Fruit fly (Drosophila melanogaster) whole organism, embryonic: ENCODE data around the gene Cdc16.

Experiments
- CG10267 ChIP-seq: fragments of 200-800 bp; sonication (Bioruptor generic); optimal IDR thresholded peaks from 2 replicates; lab custom pipeline; 2018; ENCODE audit warnings: missing biosample characterization, mild to moderate bottlenecking, missing genetic modification characterization, moderate library complexity
- CG10565 ChIP-seq: fragments of 200-800 bp; sonication (Bioruptor generic); optimal IDR thresholded peaks from 3 replicates; lab custom pipeline; 2016; ENCODE audit warnings: missing biosample characterization, mild to moderate bottlenecking, missing genetic modification characterization
- CG11093 ChIP-seq: fragments of 200-800 bp; sonication (Bioruptor generic); IDR thresholded peaks from 3 replicates; pipeline ENCODE4 v1.3.6; 2022; ENCODE audit warnings: missing biosample characterization, missing genetic modification characterization
- CG12659 ChIP-seq: fragments of 200-800 bp; sonication (Bioruptor generic); optimal IDR thresholded peaks from 3 replicates; lab custom pipeline; 2017; ENCODE audit warnings: mild to moderate bottlenecking, missing biosample characterization, missing genetic modification reagents, missing genetic modification characterization
- CG12769 ChIP-seq: fragments of 200-800 bp; sonication (Bioruptor generic); optimal IDR thresholded peaks from 2 replicates; lab custom pipeline; 2019; ENCODE audit warnings: missing biosample characterization, mild to moderate bottlenecking, missing genetic modification characterization, moderate library complexity
- CG14860 ChIP-seq: fragments of 200-800 bp; sonication (Bioruptor generic); IDR thresholded peaks from 3 replicates; pipeline ENCODE4 v1.3.6; 2022; ENCODE audit warnings: missing biosample characterization, missing genetic modification characterization; ENCODE audit not compliant: partially characterized antibody
- CG15269 ChIP-seq: fragments of 200-800 bp; sonication (Bioruptor generic); optimal IDR thresholded peaks from 2 replicates; lab custom pipeline; 2018; ENCODE audit warnings: missing biosample characterization, mild to moderate bottlenecking, missing genetic modification characterization, moderate library complexity
- CG15514 ChIP-seq: fragments of 200-800 bp; sonication (Bioruptor generic); optimal IDR thresholded peaks from 3 replicates; lab custom pipeline; 2017; ENCODE audit warnings: missing biosample characterization, missing genetic modification characterization, mild to moderate bottlenecking, moderate library complexity, missing genetic modification reagents
- CG18599 ChIP-seq: fragments of 200-800 bp; sonication (Bioruptor generic); optimal IDR thresholded peaks from 3 replicates; lab custom pipeline; 2017; ENCODE audit warnings: missing biosample characterization, missing genetic modification characterization, mild to moderate bottlenecking, moderate library complexity, missing genetic modification reagents
- CG18764 ChIP-seq: fragments of 200-800 bp; sonication (Bioruptor generic); optimal IDR thresholded peaks from 3 replicates; lab custom pipeline; 2016; ENCODE audit warnings: missing biosample characterization, missing genetic modification characterization
- CG2678 ChIP-seq: fragments of 200-800 bp; sonication (Bioruptor generic); optimal IDR thresholded peaks from 3 replicates; lab custom pipeline; 2019; ENCODE audit warnings: missing biosample characterization, mild to moderate bottlenecking, missing genetic modification characterization, moderate library complexity
- CG31441 ChIP-seq: fragments of 200-800 bp; sonication (Bioruptor generic); IDR thresholded peaks from 2 replicates; pipeline ENCODE4 v1.3.6; 2022; ENCODE audit warnings: missing biosample characterization, missing genetic modification characterization
- CG3407 ChIP-seq: fragments of 200-800 bp; sonication (Bioruptor generic); optimal IDR thresholded peaks from 2 replicates; lab custom pipeline; 2018; ENCODE audit warnings: missing biosample characterization, mild to moderate bottlenecking, missing genetic modification characterization
- CG3838 ChIP-seq: fragments of 200-800 bp; sonication (Bioruptor generic); optimal IDR thresholded peaks from 3 replicates; lab custom pipeline; 2016; ENCODE audit warnings: missing biosample characterization, missing genetic modification characterization
- CG3995 ChIP-seq: fragments of 200-800 bp; sonication (Bioruptor generic); optimal IDR thresholded peaks from 3 replicates; lab custom pipeline; 2016; ENCODE audit warnings: missing biosample characterization, missing genetic modification characterization
- CG4328 ChIP-seq: fragments of 200-800 bp; sonication (Bioruptor generic); optimal IDR thresholded peaks from 3 replicates; lab custom pipeline; 2017; ENCODE audit warnings: missing biosample characterization, missing genetic modification reagents, missing genetic modification characterization
- CG4404 ChIP-seq: fragments of 200-800 bp; sonication (Bioruptor generic); IDR thresholded peaks from 2 replicates; pipeline ENCODE4 v1.3.6; 2022; ENCODE audit warnings: missing biosample characterization, missing genetic modification characterization
- CG4707 ChIP-seq: fragments of 200-800 bp; sonication (Bioruptor generic); optimal IDR thresholded peaks from 2 replicates; lab custom pipeline; 2018; ENCODE audit warnings: missing biosample characterization, mild to moderate bottlenecking, missing genetic modification characterization, moderate library complexity
- CG6272 ChIP-seq: fragments of 200-800 bp; sonication (Bioruptor generic); IDR thresholded peaks from 2 replicates; pipeline ENCODE4 v1.3.6; 2022; ENCODE audit warnings: missing biosample characterization, missing genetic modification characterization
- CG8290 ChIP-seq, 3 experiments: fragments of 200-800 bp; sonication (Bioruptor generic); optimal IDR thresholded peaks; 2 replicates each; lab custom pipeline; 2016 to 2019; ENCODE audit warnings: missing biosample characterization in 3 of 3, missing genetic modification characterization in 3 of 3, mild to moderate bottlenecking in 2 of 3, moderate library complexity in 1 of 3
- CHES-1-like ChIP-seq: fragments of 200-800 bp; sonication (Bioruptor generic); optimal IDR thresholded peaks from 2 replicates; lab custom pipeline; 2016; ENCODE audit warnings: missing biosample characterization, missing genetic modification characterization
- HmgZ ChIP-seq: fragments of 200-800 bp; sonication (Bioruptor generic); optimal IDR thresholded peaks from 2 replicates; lab custom pipeline; 2018; ENCODE audit warnings: missing biosample characterization, mild to moderate bottlenecking, missing genetic modification characterization
- Hmr ChIP-seq: fragments of 200-800 bp; sonication (Bioruptor generic); optimal IDR thresholded peaks from 3 replicates; lab custom pipeline; 2017; ENCODE audit warnings: mild to moderate bottlenecking, missing biosample characterization, missing genetic modification reagents, missing genetic modification characterization
- Hsf ChIP-seq: fragments of 200-800 bp; sonication (Bioruptor generic); optimal IDR thresholded peaks from 3 replicates; lab custom pipeline; 2016; ENCODE audit warnings: missing biosample characterization, missing genetic modification characterization
- Jarid2 ChIP-seq: fragments of 200-800 bp; sonication (Bioruptor generic); optimal IDR thresholded peaks from 3 replicates; lab custom pipeline; 2017; ENCODE audit warnings: mild to moderate bottlenecking, missing biosample characterization, missing genetic modification reagents, missing genetic modification characterization
- Sin3A ChIP-seq: fragments of >200 bp; optimal IDR thresholded peaks from 2 replicates; lab custom pipeline; 2018
- Sry-δ ChIP-seq: fragments of 200-800 bp; sonication (Bioruptor generic); optimal IDR thresholded peaks from 2 replicates; lab custom pipeline; 2016; ENCODE audit warnings: missing biosample characterization, missing genetic modification characterization
- ci ChIP-seq: fragments of 200-800 bp; sonication (Bioruptor generic); IDR thresholded peaks from 3 replicates; pipeline ENCODE4 v1.3.6; 2022; ENCODE audit warnings: missing biosample characterization, missing genetic modification characterization
- exex ChIP-seq: fragments of 200-800 bp; sonication (Bioruptor generic); optimal IDR thresholded peaks from 4 replicates; lab custom pipeline; 2018; ENCODE audit warnings: missing biosample characterization, mild to moderate bottlenecking, missing genetic modification characterization, moderate library complexity
- fd102C ChIP-seq: fragments of 200-800 bp; sonication (Bioruptor generic); optimal IDR thresholded peaks from 2 replicates; lab custom pipeline; 2018; ENCODE audit warnings: missing biosample characterization, mild to moderate bottlenecking, missing genetic modification characterization, moderate library complexity
- grau ChIP-seq: fragments of 200-800 bp; optimal IDR thresholded peaks from 3 replicates; lab custom pipeline; 2019; ENCODE audit warnings: missing biosample characterization, mild to moderate bottlenecking, missing genetic modification characterization, moderate library complexity
- hb ChIP-seq: fragments of 200-800 bp; sonication (Bioruptor generic); IDR thresholded peaks from 3 replicates; pipeline ENCODE4 v1.3.6; 2022; ENCODE audit warnings: missing biosample characterization, missing genetic modification characterization; ENCODE audit not compliant: partially characterized antibody
- klu ChIP-seq: fragments of 200-800 bp; sonication (Bioruptor generic); IDR thresholded peaks from 2 replicates; pipeline ENCODE4 v1.3.6; 2022; ENCODE audit warnings: missing biosample characterization, missing genetic modification characterization
- maf-S ChIP-seq: fragments of 200-800 bp; sonication (Bioruptor generic); optimal IDR thresholded peaks from 2 replicates; lab custom pipeline; 2016; ENCODE audit warnings: missing biosample characterization, missing genetic modification characterization
- mld ChIP-seq: fragments of 200-800 bp; sonication (Bioruptor generic); IDR thresholded peaks from 3 replicates; pipeline ENCODE4 v1.3.6; 2022; ENCODE audit warnings: missing biosample characterization, missing genetic modification characterization; ENCODE audit not compliant: partially characterized antibody
- nau ChIP-seq: fragments of 200-800 bp; sonication (Bioruptor generic); optimal IDR thresholded peaks from 3 replicates; lab custom pipeline; 2017; ENCODE audit warnings: missing biosample characterization, mild to moderate bottlenecking, missing genetic modification characterization, missing genetic modification reagents
- oc ChIP-seq: fragments of 200-800 bp; sonication (Bioruptor generic); optimal IDR thresholded peaks from 2 replicates; lab custom pipeline; 2018; ENCODE audit warnings: missing biosample characterization, mild to moderate bottlenecking, missing genetic modification characterization, moderate library complexity
- p53 ChIP-seq: fragments of 200-800 bp; sonication (Bioruptor generic); optimal IDR thresholded peaks from 2 replicates; lab custom pipeline; 2016; ENCODE audit warnings: missing biosample characterization, missing genetic modification characterization
- pb ChIP-seq: fragments of 200-800 bp; sonication (Bioruptor generic); optimal IDR thresholded peaks from 3 replicates; lab custom pipeline; 2016; ENCODE audit warnings: missing biosample characterization, missing genetic modification characterization
- psq ChIP-seq: fragments of 200-800 bp; sonication (Bioruptor generic); optimal IDR thresholded peaks from 2 replicates; lab custom pipeline; 2017; ENCODE audit warnings: missing biosample characterization, missing genetic modification characterization
- row ChIP-seq: fragments of 200-800 bp; sonication (Bioruptor generic); IDR thresholded peaks from 3 replicates; pipeline ENCODE4 v1.3.6; 2022; ENCODE audit warnings: missing biosample characterization, missing genetic modification characterization
- sc ChIP-seq, 3 experiments: fragments of >200 bp in 2 of 3; fragments of 200-800 bp in 1 of 3; sonication (Bioruptor generic) in 1 of 3; optimal IDR thresholded peaks; 2 replicates in 2 of 3; 3 replicates in 1 of 3; lab custom pipeline; 2017; ENCODE audit warnings: mild to moderate bottlenecking in 1 of 3, missing biosample characterization in 1 of 3, missing genetic modification characterization in 1 of 3, missing genetic modification reagents in 1 of 3
- schlank ChIP-seq: fragments of 200-800 bp; sonication (Bioruptor generic); optimal IDR thresholded peaks from 2 replicates; lab custom pipeline; 2018; ENCODE audit warnings: missing biosample characterization, mild to moderate bottlenecking, missing genetic modification characterization
- sd ChIP-seq: fragments of 200-800 bp; sonication (Bioruptor generic); optimal IDR thresholded peaks from 3 replicates; lab custom pipeline; 2018; ENCODE audit warnings: missing biosample characterization, mild to moderate bottlenecking, missing genetic modification characterization, moderate library complexity
- sr ChIP-seq: fragments of 200-800 bp; sonication (Bioruptor generic); IDR thresholded peaks from 3 replicates; pipeline ENCODE4 v1.3.6; 2022; ENCODE audit warnings: missing biosample characterization, missing genetic modification characterization
- tio ChIP-seq: fragments of 200-800 bp; sonication (Bioruptor generic); optimal IDR thresholded peaks from 2 replicates; lab custom pipeline; 2017; ENCODE audit warnings: missing biosample characterization, missing genetic modification characterization, inconsistent platforms
- ttk ChIP-seq: fragments of 200-800 bp; sonication (Bioruptor generic); IDR thresholded peaks from 2 replicates; pipeline ENCODE4 v2.1.2; 2022; ENCODE audit warnings: missing biosample characterization, missing genetic modification characterization
- zf30C ChIP-seq: fragments of 200-800 bp; sonication (Bioruptor generic); optimal IDR thresholded peaks from 3 replicates; lab custom pipeline; 2018; ENCODE audit warnings: missing biosample characterization, mild to moderate bottlenecking, missing genetic modification characterization

The Cdc16 gene

dm6 chr3R:23333334-23334035, 52.5 kb downstream of the Cdc16 start (continued):
- TF ChIP-seq exex (tag; lab: Kevin White, UChicago) (no peak), CG12769 (tag; lab: Kevin White, UChicago) (peak; percentile 51), CG14860 (GFP tag; lab: Robert Waterston, UW) (no peak), nau (no peak), CG18599 (GFP tag; lab: Kevin White, UChicago) (peak; percentile 37), oc (peak; percentile 31), klu (no peak), CG6272 (GFP tag; lab: Robert Waterston, UW) (no peak), ci (GFP tag; lab: Robert Waterston, UW) (peak; percentile 42; the same call in 1 of the 3 replicates), schlank (no peak), CG10565 (GFP tag; lab: Kevin White, UChicago) (no peak), CG18764 (GFP tag; lab: Kevin White, UChicago) (peak; percentile 22), psq (no peak), row (GFP tag; lab: Robert Waterston, UW) (peak; percentile 72), CG11093 (no peak), p53 (GFP tag; lab: Kevin White, UChicago) (no peak), CG31441 (GFP tag; lab: Robert Waterston, UW) (peak; percentile 71), CG4328 (GFP tag; lab: Kevin White, UChicago) (no peak), pb (GFP tag; lab: Kevin White, UChicago) (no peak), CG4404 (GFP tag; lab: Robert Waterston, UW) (no peak), zf30C (no peak), hb (GFP tag; lab: Robert Waterston, UW) (no peak), sr (GFP tag; lab: Robert Waterston, UW) (0 out of 3 replicates have a peak, but pooled peaks have one; percentile 48), CG4707 (GFP tag; lab: Kevin White, UChicago) (no peak), Hmr (GFP tag; lab: Kevin White, UChicago) (peak; percentile 9), CG3995 (no peak), maf-S (no peak), sc (optimal IDR thresholded peaks at IDR 0.05; lab: Kevin White, UChicago) (no peak), sc (GFP tag; optimal IDR thresholded peaks at IDR 0.05; lab: Kevin White, UChicago) (peak; percentile 61), CG3407 (GFP tag; lab: Kevin White, UChicago) (peak; percentile 51), HmgZ (tag; lab: Kevin White, UChicago) (no peak), CG8290 (GFP tag; optimal IDR thresholded peaks at IDR 0.05; lab: Kevin White, UChicago) (no peak), CG8290 (tag; optimal IDR thresholded peaks at IDR 0.05; lab: Kevin White, UChicago) (no peak), CG2678 (tag; lab: Kevin White, UChicago) (peak; percentile 59), mld (GFP tag; lab: Robert Waterston, UW) (no peak), CHES-1-like (GFP tag; lab: Kevin White, UChicago) (no peak), grau (peak; percentile 58), tio (GFP tag; lab: Kevin White, UChicago) (peak; percentile 34), ttk (no peak), CG15269 (tag; lab: Kevin White, UChicago) (peak; percentile 25), CG12659 (GFP tag; lab: Kevin White, UChicago) (peak; percentile 16), CG10267 (tag; lab: Kevin White, UChicago) (peak; percentile 44), Sry-δ (peak; percentile 9), Hsf (GFP tag; lab: Kevin White, UChicago) (peak; percentile 38), Sin3A (lab: Kevin White, UChicago) (no peak), CG15514 (GFP tag; lab: Kevin White, UChicago) (no peak), sd (tag; lab: Kevin White, UChicago) (no peak), Jarid2 (GFP tag; lab: Kevin White, UChicago) (no peak), CG3838 (no peak), fd102C (GFP tag; lab: Kevin White, UChicago) (no peak)
